Fruit fly (Drosophila melanogaster) whole organism, embryonic: ENCODE results near the gene Shal.

Experiments
- Aef1 ChIP-seq: fragments of 200-800 bp; sonication (Bioruptor generic); IDR thresholded peaks from 3 replicates; pipeline ENCODE4 v1.3.6; 2022; ENCODE audit warnings: missing biosample characterization, missing genetic modification characterization
- Antp ChIP-seq: fragments of 200-800 bp; sonication (Bioruptor generic); optimal IDR thresholded peaks from 3 replicates; lab custom pipeline; 2016; ENCODE audit warnings: missing biosample characterization, missing genetic modification characterization
- Asciz ChIP-seq: fragments of 200-800 bp; sonication (Bioruptor generic); optimal IDR thresholded peaks from 2 replicates; lab custom pipeline; 2017; ENCODE audit warnings: missing biosample characterization, mild to moderate bottlenecking, missing genetic modification characterization, missing genetic modification reagents
- B-H2 ChIP-seq: fragments of 200-800 bp; sonication (Bioruptor generic); optimal IDR thresholded peaks from 2 replicates; lab custom pipeline; 2018; ENCODE audit warnings: missing biosample characterization, mild to moderate bottlenecking, missing genetic modification characterization
- CG12071 ChIP-seq: fragments of 200-800 bp; sonication (Bioruptor generic); optimal IDR thresholded peaks from 3 replicates; lab custom pipeline; 2018; ENCODE audit warnings: missing biosample characterization, mild to moderate bottlenecking, missing genetic modification characterization
- CG12769 ChIP-seq: fragments of 200-800 bp; sonication (Bioruptor generic); optimal IDR thresholded peaks from 2 replicates; lab custom pipeline; 2019; ENCODE audit warnings: missing biosample characterization, mild to moderate bottlenecking, missing genetic modification characterization, moderate library complexity
- CG14441 ChIP-seq: fragments of 200-800 bp; sonication (Bioruptor generic); IDR thresholded peaks from 2 replicates; pipeline ENCODE4 v1.3.6; 2022; ENCODE audit warnings: missing biosample characterization, missing genetic modification characterization
- CG15696 ChIP-seq: fragments of 200-800 bp; sonication (Bioruptor generic); optimal IDR thresholded peaks from 2 replicates; lab custom pipeline; 2019; ENCODE audit warnings: missing biosample characterization, mild to moderate bottlenecking, missing genetic modification characterization, moderate library complexity
- CG17568 ChIP-seq: fragments of 200-800 bp; sonication (Bioruptor generic); optimal IDR thresholded peaks from 2 replicates; lab custom pipeline; 2018; ENCODE audit warnings: missing biosample characterization, mild to moderate bottlenecking, missing genetic modification characterization, moderate library complexity
- CG2202 ChIP-seq: fragments of 200-800 bp; sonication (Bioruptor generic); optimal IDR thresholded peaks from 2 replicates; lab custom pipeline; 2018; ENCODE audit warnings: missing biosample characterization, mild to moderate bottlenecking, missing genetic modification characterization
- CG3847 ChIP-seq: fragments of 200-800 bp; sonication (Bioruptor generic); IDR thresholded peaks from 2 replicates; pipeline ENCODE4 v1.3.6; 2022; ENCODE audit warnings: missing biosample characterization, missing genetic modification characterization
- CG5245 ChIP-seq: fragments of 200-800 bp; sonication (Bioruptor generic); optimal IDR thresholded peaks from 3 replicates; lab custom pipeline; 2016; ENCODE audit warnings: missing biosample characterization, missing genetic modification characterization
- CG6254 ChIP-seq: fragments of 200-800 bp; sonication (Bioruptor generic); optimal IDR thresholded peaks from 3 replicates; lab custom pipeline; 2017; ENCODE audit warnings: mild to moderate bottlenecking, missing biosample characterization, missing genetic modification reagents, missing genetic modification characterization
- CG7786 ChIP-seq: fragments of 200-800 bp; sonication (Bioruptor generic); optimal IDR thresholded peaks from 2 replicates; lab custom pipeline; 2016; ENCODE audit warnings: missing biosample characterization, missing genetic modification characterization
- CG8290 ChIP-seq, 3 experiments: fragments of 200-800 bp; sonication (Bioruptor generic); optimal IDR thresholded peaks; 2 replicates each; lab custom pipeline; 2016 to 2019; ENCODE audit warnings: missing biosample characterization in 3 of 3, missing genetic modification characterization in 3 of 3, mild to moderate bottlenecking in 2 of 3, moderate library complexity in 1 of 3
- CG8359 ChIP-seq: fragments of 200-800 bp; sonication (Bioruptor generic); optimal IDR thresholded peaks from 2 replicates; lab custom pipeline; 2017; ENCODE audit warnings: missing biosample characterization, mild to moderate bottlenecking, missing genetic modification characterization, borderline replicate concordance
- CG9437 ChIP-seq: fragments of 200-800 bp; sonication (Bioruptor generic); optimal IDR thresholded peaks from 2 replicates; lab custom pipeline; 2018; ENCODE audit warnings: missing biosample characterization, mild to moderate bottlenecking, missing genetic modification characterization
- CG9727 ChIP-seq: fragments of 200-800 bp; sonication (Bioruptor generic); optimal IDR thresholded peaks from 3 replicates; lab custom pipeline; 2017; ENCODE audit warnings: missing biosample characterization, mild to moderate bottlenecking, missing genetic modification characterization
- CG9932 ChIP-seq: fragments of 200-800 bp; sonication (Bioruptor generic); IDR thresholded peaks from 2 replicates; pipeline ENCODE4 v1.3.6; 2022; ENCODE audit warnings: missing biosample characterization, missing genetic modification characterization
- Dref ChIP-seq: fragments of 200-800 bp; sonication (Bioruptor generic); IDR thresholded peaks from 2 replicates; pipeline ENCODE4 v1.3.6; 2022; ENCODE audit warnings: missing biosample characterization, missing genetic modification characterization
- HLH3B ChIP-seq: fragments of 200-800 bp; sonication (Bioruptor generic); IDR thresholded peaks from 2 replicates; pipeline ENCODE4 v1.3.6; 2022; ENCODE audit warnings: missing biosample characterization, missing genetic modification characterization
- Myb ChIP-seq: fragments of 200-800 bp; sonication (Bioruptor generic); optimal IDR thresholded peaks from 2 replicates; lab custom pipeline; 2016; ENCODE audit warnings: missing biosample characterization, missing genetic modification characterization
- NC2β ChIP-seq: fragments of 200-800 bp; sonication (Bioruptor generic); optimal IDR thresholded peaks from 2 replicates; lab custom pipeline; 2016; ENCODE audit warnings: missing biosample characterization, missing genetic modification characterization
- NFAT ChIP-seq: fragments of 200-800 bp; sonication (Bioruptor generic); IDR thresholded peaks from 2 replicates; pipeline ENCODE4 v1.3.6; 2022; ENCODE audit warnings: missing biosample characterization, missing genetic modification characterization
- Oli ChIP-seq: fragments of 200-800 bp; sonication (Bioruptor generic); optimal IDR thresholded peaks from 2 replicates; lab custom pipeline; 2018; ENCODE audit warnings: missing biosample characterization, mild to moderate bottlenecking, missing genetic modification characterization, moderate library complexity
- Ravus ChIP-seq: fragments of 200-800 bp; sonication (Bioruptor generic); IDR thresholded peaks from 2 replicates; pipeline ENCODE4 v1.3.6; 2022; ENCODE audit warnings: missing biosample characterization, missing genetic modification characterization
- Sin3A ChIP-seq: fragments of >200 bp; optimal IDR thresholded peaks from 2 replicates; lab custom pipeline; 2018
- aop ChIP-seq: fragments of 200-800 bp; sonication (Bioruptor generic); IDR thresholded peaks from 2 replicates; pipeline ENCODE4 v1.3.6; 2022; ENCODE audit warnings: missing biosample characterization, missing genetic modification characterization
- ash1 ChIP-seq: fragments of 200-800 bp; sonication (Bioruptor generic); optimal IDR thresholded peaks from 2 replicates; lab custom pipeline; 2018; ENCODE audit warnings: missing biosample characterization, mild to moderate bottlenecking, missing genetic modification characterization
- bab2 ChIP-seq: fragments of 200-800 bp; sonication (Bioruptor generic); optimal IDR thresholded peaks from 2 replicates; lab custom pipeline; 2016; ENCODE audit warnings: missing biosample characterization, missing genetic modification characterization
- cg ChIP-seq: fragments of 200-800 bp; sonication (Bioruptor generic); optimal IDR thresholded peaks from 3 replicates; lab custom pipeline; 2019; ENCODE audit warnings: missing biosample characterization, mild to moderate bottlenecking, missing genetic modification characterization, moderate library complexity
- ci ChIP-seq: fragments of 200-800 bp; sonication (Bioruptor generic); IDR thresholded peaks from 3 replicates; pipeline ENCODE4 v1.3.6; 2022; ENCODE audit warnings: missing biosample characterization, missing genetic modification characterization
- crol ChIP-seq: fragments of 200-800 bp; sonication (Bioruptor generic); IDR thresholded peaks from 2 replicates; pipeline ENCODE4 v1.3.6; 2022; ENCODE audit warnings: missing biosample characterization, missing genetic modification characterization
- dmrt99B ChIP-seq: fragments of 200-800 bp; sonication (Bioruptor generic); optimal IDR thresholded peaks from 2 replicates; lab custom pipeline; 2018; ENCODE audit warnings: missing biosample characterization, mild to moderate bottlenecking, missing genetic modification characterization, moderate library complexity
- en ChIP-seq: fragments of 200-800 bp; sonication (Bioruptor generic); optimal IDR thresholded peaks from 2 replicates; lab custom pipeline; 2016; ENCODE audit warnings: missing biosample characterization, missing genetic modification characterization
- ftz-f1 ChIP-seq: fragments of 200-800 bp; sonication (Bioruptor generic); optimal IDR thresholded peaks from 2 replicates; lab custom pipeline; 2016; ENCODE audit warnings: missing biosample characterization, missing genetic modification characterization
- gcm2 ChIP-seq: fragments of 200-800 bp; sonication (Bioruptor generic); optimal IDR thresholded peaks from 2 replicates; lab custom pipeline; 2016; ENCODE audit warnings: missing biosample characterization, missing genetic modification characterization
- grn ChIP-seq: fragments of 200-800 bp; sonication (Bioruptor generic); optimal IDR thresholded peaks from 3 replicates; lab custom pipeline; 2017; ENCODE audit warnings: missing biosample characterization, missing genetic modification characterization
- hth ChIP-seq: fragments of >200 bp; optimal IDR thresholded peaks from 2 replicates; lab custom pipeline; 2017; ENCODE audit warnings: inconsistent platforms
- inv ChIP-seq: fragments of 200-800 bp; sonication (Bioruptor generic); IDR thresholded peaks from 2 replicates; pipeline ENCODE4 v1.3.6; 2022; ENCODE audit warnings: missing biosample characterization, missing genetic modification characterization; ENCODE audit not compliant: partially characterized antibody
- ken ChIP-seq: fragments of 200-800 bp; sonication (Bioruptor generic); IDR thresholded peaks from 3 replicates; pipeline ENCODE4 v1.3.6; 2022; ENCODE audit warnings: missing biosample characterization, missing genetic modification characterization
- knrl ChIP-seq: fragments of 200-800 bp; sonication (Bioruptor generic); IDR thresholded peaks from 3 replicates; pipeline ENCODE4 v1.3.6; 2022; ENCODE audit warnings: missing biosample characterization, missing genetic modification characterization; ENCODE audit not compliant: partially characterized antibody
- lov ChIP-seq, 2 experiments: fragments of 200-800 bp in 1 of 2; fragments of >200 bp in 1 of 2; sonication (Bioruptor generic) in 1 of 2; IDR thresholded peaks in 1 of 2; optimal IDR thresholded peaks in 1 of 2; 2 replicates in 1 of 2; 3 replicates in 1 of 2; pipeline versions ENCODE4 v1.3.6 to Lab custom; 2017 to 2022; ENCODE audit warnings: missing biosample characterization in 1 of 2, missing genetic modification characterization in 1 of 2
- nom ChIP-seq: fragments of 200-800 bp; sonication (Bioruptor generic); optimal IDR thresholded peaks from 2 replicates; lab custom pipeline; 2017; ENCODE audit warnings: missing biosample characterization, missing genetic modification characterization, mild to moderate bottlenecking, moderate library complexity, missing genetic modification reagents
- pb ChIP-seq: fragments of 200-800 bp; sonication (Bioruptor generic); optimal IDR thresholded peaks from 3 replicates; lab custom pipeline; 2016; ENCODE audit warnings: missing biosample characterization, missing genetic modification characterization
- psq ChIP-seq: fragments of 200-800 bp; sonication (Bioruptor generic); optimal IDR thresholded peaks from 2 replicates; lab custom pipeline; 2017; ENCODE audit warnings: missing biosample characterization, missing genetic modification characterization
- schlank ChIP-seq: fragments of 200-800 bp; sonication (Bioruptor generic); optimal IDR thresholded peaks from 2 replicates; lab custom pipeline; 2018; ENCODE audit warnings: missing biosample characterization, mild to moderate bottlenecking, missing genetic modification characterization
- ssp ChIP-seq: fragments of 200-800 bp; sonication (Bioruptor generic); IDR thresholded peaks from 2 replicates; pipeline ENCODE4 v1.3.6; 2022; ENCODE audit warnings: missing biosample characterization, missing genetic modification characterization
- usp ChIP-seq: fragments of >200 bp; optimal IDR thresholded peaks from 2 replicates; lab custom pipeline; 2017; ENCODE audit warnings: missing biosample characterization, missing genetic modification characterization
- z ChIP-seq: fragments of 200-800 bp; sonication (Bioruptor generic); IDR thresholded peaks from 3 replicates; pipeline ENCODE4 v1.3.6; 2022; ENCODE audit warnings: missing biosample characterization, missing genetic modification characterization
- zfh2 ChIP-seq: fragments of 200-800 bp; sonication (Bioruptor generic); optimal IDR thresholded peaks from 2 replicates; lab custom pipeline; 2016; ENCODE audit warnings: missing biosample characterization, missing genetic modification characterization

Gene Shal

dm6 chr3L:19612172-19612571 lies 27.8 kb upstream of the Shal start, which contains the start of the genes Lon and PIG-F (continued):
- TF ChIP-seq CG8290 (GFP tag; optimal IDR thresholded peaks at IDR 0.05; lab: Kevin White, UChicago) (peak; percentile 99), CG8290 (tag; optimal IDR thresholded peaks at IDR 0.05; lab: Kevin White, UChicago) (peak in 1 of 2 experiments; percentile 98), Sin3A (lab: Kevin White, UChicago) (peak; percentile 65), bab2 (GFP tag; lab: Kevin White, UChicago) (peak; percentile 98), dmrt99B (tag; lab: Kevin White, UChicago) (peak; percentile 99), CG15696 (tag; lab: Kevin White, UChicago) (peak; percentile 100), grn (GFP tag; lab: Kevin White, UChicago) (no peak), inv (GFP tag; lab: Robert Waterston, UW) (peak; percentile 64), zfh2 (GFP tag; lab: Kevin White, UChicago) (peak; percentile 99), CG9727 (GFP tag; lab: Kevin White, UChicago) (peak; percentile 99), NC2β (peak; percentile 97), cg (no peak), psq (peak; percentile 96), CG9932 (GFP tag; lab: Robert Waterston, UW) (peak; percentile 99), CG5245 (GFP tag; lab: Kevin White, UChicago) (peak; percentile 98), CG14441 (peak; percentile 98), z (GFP tag; lab: Robert Waterston, UW) (peak; percentile 67; the same call in 2 of the 3 replicates), CG2202 (tag; lab: Kevin White, UChicago) (peak; percentile 99), lov (optimal IDR thresholded peaks at IDR 0.05; lab: Kevin White, UChicago) (no peak), lov (GFP tag; IDR thresholded peaks at IDR 0.05; lab: Robert Waterston, UW) (peak; percentile 95), pb (GFP tag; lab: Kevin White, UChicago) (peak; percentile 92), CG17568 (peak; percentile 98), schlank (tag; lab: Kevin White, UChicago) (peak; percentile 93), HLH3B (GFP tag; lab: Robert Waterston, UW) (peak; percentile 98), hth (lab: Kevin White, UChicago) (no peak), CG8359 (GFP tag; lab: Kevin White, UChicago) (peak; percentile 95), knrl (GFP tag; lab: Robert Waterston, UW) (peak; percentile 84), ken (GFP tag; lab: Robert Waterston, UW) (peak; percentile 98), crol (GFP tag; lab: Robert Waterston, UW) (peak; percentile 69), ash1 (GFP tag; lab: Kevin White, UChicago) (peak; percentile 70), en (peak; percentile 96), CG6254 (GFP tag; lab: Kevin White, UChicago) (peak; percentile 97), Oli (tag; lab: Kevin White, UChicago) (peak; percentile 100), CG9437 (peak; percentile 96), Asciz (GFP tag; lab: Kevin White, UChicago) (peak; percentile 99), Aef1 (GFP tag; lab: Robert Waterston, UW) (peak; percentile 99), NFAT (GFP tag; lab: Robert Waterston, UW) (peak; percentile 98), aop (GFP tag; lab: Robert Waterston, UW) (peak; percentile 59; the same call in 1 of the 2 replicates), CG12769 (tag; lab: Kevin White, UChicago) (no peak), CG12071 (GFP tag; lab: Kevin White, UChicago) (peak; percentile 93), Myb (GFP tag; lab: Kevin White, UChicago) (peak; percentile 90), CG3847 (GFP tag; lab: Robert Waterston, UW) (peak; percentile 99), ci (GFP tag; lab: Robert Waterston, UW) (peak; percentile 98), gcm2 (peak; percentile 97), ftz-f1 (GFP tag; lab: Kevin White, UChicago) (peak; percentile 90), usp (GFP tag; lab: Kevin White, UChicago) (no peak), Antp (peak; percentile 98), nom (GFP tag; lab: Kevin White, UChicago) (peak; percentile 97), CG7786 (GFP tag; lab: Kevin White, UChicago) (peak; percentile 97), B-H2 (GFP tag; lab: Kevin White, UChicago) (peak; percentile 99), ssp (peak; percentile 95), Dref (GFP tag; lab: Robert Waterston, UW) (peak; percentile 43), Ravus (GFP tag; lab: Robert Waterston, UW) (peak; percentile 94)
